Fruit fly (Drosophila melanogaster): ENCODE results near the gene Sema1a.

Sema1a gene

DNA sequence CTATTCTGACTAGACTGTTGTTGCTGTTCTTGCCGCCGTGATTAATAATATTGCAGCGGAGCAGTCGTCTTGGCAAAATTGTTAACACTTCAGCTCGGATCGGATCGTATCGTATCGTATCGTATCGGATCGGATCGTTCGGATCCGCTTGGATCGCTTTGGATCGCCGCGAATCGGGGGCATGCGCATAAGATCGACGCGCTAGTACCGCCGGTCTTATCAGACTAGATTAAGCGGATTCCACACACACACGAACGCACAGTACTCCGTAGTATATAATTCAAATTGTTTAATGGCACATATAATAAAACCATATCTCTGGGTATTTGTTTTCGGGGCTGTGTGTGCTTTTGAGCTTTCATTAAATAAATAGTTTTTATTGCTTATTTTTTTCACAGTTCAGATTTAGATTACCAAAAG lies 158.0 kb downstream of the Sema1a start:
- peak; percentile 46; the same call in 1 of the 2 replicates for TF ChIP-seq Rfx (GFP tag; IDR thresholded peaks at IDR 0.05)
- peak; percentile 51 for TF ChIP-seq CG5180 (GFP tag; optimal IDR thresholded peaks at IDR 0.05)
- TF ChIP-seq CG15601 (tag; optimal IDR thresholded peaks at IDR 0.05), result peak; percentile 73
- no peak for TF ChIP-seq CG14667 (GFP tag; IDR thresholded peaks at IDR 0.05)
- TF ChIP-seq YL-1 (GFP tag; optimal IDR thresholded peaks at IDR 0.05), result peak; percentile 43
- TF ChIP-seq Bdp1 (GFP tag; optimal IDR thresholded peaks at IDR 0.05), result no peak
- no peak for TF ChIP-seq run (tag; optimal IDR thresholded peaks at IDR 0.05)
- no peak for TF ChIP-seq CG2129 (GFP tag; IDR thresholded peaks at IDR 0.05; ENCODE audit: partially characterized antibody)
- no peak for TF ChIP-seq insv (GFP tag; optimal IDR thresholded peaks at IDR 0.05)
- no peak for TF ChIP-seq croc (GFP tag; conservative IDR thresholded peaks at IDR 0.05)
- peak; percentile 37 for TF ChIP-seq CG7556 (GFP tag; optimal IDR thresholded peaks at IDR 0.05)
- TF ChIP-seq CG6765 (GFP tag; optimal IDR thresholded peaks at IDR 0.05), result peak; percentile 43
- TF ChIP-seq kay (GFP tag; optimal IDR thresholded peaks at IDR 0.05), result no peak
- TF ChIP-seq CG34376 (GFP tag; optimal IDR thresholded peaks at IDR 0.05), result peak; percentile 99
- TF ChIP-seq seq (GFP tag; IDR thresholded peaks at IDR 0.05), result peak; percentile 51; the same call in 1 of the 2 replicates
- TF ChIP-seq corto (GFP tag; optimal IDR thresholded peaks at IDR 0.05), result no peak
- TF ChIP-seq Dref (GFP tag; IDR thresholded peaks at IDR 0.05), result no peak
- TF ChIP-seq Sox100B (GFP tag; optimal IDR thresholded peaks at IDR 0.05), result peak; percentile 37
- TF ChIP-seq hbn (GFP tag; IDR thresholded peaks at IDR 0.05; ENCODE audit: partially characterized antibody), result no peak
- peak; percentile 25; the same call in 1 of the 3 replicates for TF ChIP-seq so (GFP tag; IDR thresholded peaks at IDR 0.05)
- no peak for TF ChIP-seq CG30403 (GFP tag; optimal IDR thresholded peaks at IDR 0.05)
- TF ChIP-seq zfh1 (GFP tag; IDR thresholded peaks at IDR 0.05), result 0 out of 3 replicates have a peak, but pooled peaks have one; percentile 16
- no peak for TF ChIP-seq eyg (GFP tag; optimal IDR thresholded peaks at IDR 0.05)
- no peak for TF ChIP-seq wor (GFP tag; IDR thresholded peaks at IDR 0.05)
- no peak for TF ChIP-seq ken (GFP tag; IDR thresholded peaks at IDR 0.05)
- TF ChIP-seq abd-A (tag; optimal IDR thresholded peaks at IDR 0.05), result peak; percentile 43
- no peak for TF ChIP-seq CG7928 (GFP tag; optimal IDR thresholded peaks at IDR 0.05)
- no peak for TF ChIP-seq CG10462 (GFP tag; optimal IDR thresholded peaks at IDR 0.05)
- no peak for TF ChIP-seq psq (GFP tag; optimal IDR thresholded peaks at IDR 0.05)
- peak; percentile 90; the same call in 3 of the 4 replicates for TF ChIP-seq chinmo (GFP tag; IDR thresholded peaks at IDR 0.05; ENCODE audit: partially characterized antibody)
- no peak for TF ChIP-seq Dip2 (GFP tag; IDR thresholded peaks at IDR 0.05)
- no peak for TF ChIP-seq Atf3 (GFP tag; optimal IDR thresholded peaks at IDR 0.05)
- TF ChIP-seq Drgx (GFP tag; IDR thresholded peaks at IDR 0.05), result no peak
- no peak for TF ChIP-seq p53 (GFP tag; optimal IDR thresholded peaks at IDR 0.05)
- TF ChIP-seq dmrt11E (tag; optimal IDR thresholded peaks at IDR 0.05), result no peak
- no peak for TF ChIP-seq zen2 (GFP tag; IDR thresholded peaks at IDR 0.05; ENCODE audit: partially characterized antibody)
- TF ChIP-seq ci (GFP tag; IDR thresholded peaks at IDR 0.05), result peak; percentile 79
- no peak for TF ChIP-seq sima (GFP tag; optimal IDR thresholded peaks at IDR 0.05)
- no peak for TF ChIP-seq CG9797 (GFP tag; optimal IDR thresholded peaks at IDR 0.05)
- TF ChIP-seq Ssrp (tag; optimal IDR thresholded peaks at IDR 0.05), result no peak
- TF ChIP-seq amos (GFP tag; IDR thresholded peaks at IDR 0.05; ENCODE audit: partially characterized antibody), result no peak
- no peak for TF ChIP-seq ERR (GFP tag; optimal IDR thresholded peaks at IDR 0.05)
- no peak for TF ChIP-seq Hr78 (GFP tag; optimal IDR thresholded peaks at IDR 0.05)
- peak; percentile 71; the same call in 1 of the 2 replicates for TF ChIP-seq CG14014 (GFP tag; IDR thresholded peaks at IDR 0.05)
- TF ChIP-seq CG7357 (GFP tag; IDR thresholded peaks at IDR 0.05), result no peak
- TF ChIP-seq bowl (GFP tag; IDR thresholded peaks at IDR 0.05), result no peak
- no peak for TF ChIP-seq Aef1 (GFP tag; IDR thresholded peaks at IDR 0.05)
- TF ChIP-seq NK7.1 (GFP tag; optimal IDR thresholded peaks at IDR 0.05), result no peak
- peak; percentile 41 for TF ChIP-seq nau (GFP tag; optimal IDR thresholded peaks at IDR 0.05)
- TF ChIP-seq CG4730 (GFP tag; IDR thresholded peaks at IDR 0.05), result no peak
- TF ChIP-seq zf30C (GFP tag; optimal IDR thresholded peaks at IDR 0.05), result no peak

Measured in whole organism, embryonic.